Worm (Caenorhabditis elegans) whole organism, mixed stage, embryonic: Measurements from ENCODE around the gene T02D1.4.

Experiments used
- blmp-1 ChIP-seq: fragments of 150-350 bp; optimal IDR thresholded peaks from 2 replicates; lab custom pipeline; 2014; ENCODE audit warnings: missing biosample characterization, missing genetic modification characterization
- elt-3 ChIP-seq: fragments of 150-350 bp; optimal IDR thresholded peaks from 2 replicates; lab custom pipeline; 2014; ENCODE audit warnings: missing biosample characterization, missing genetic modification characterization
- lsy-2 ChIP-seq: fragments of 150-350 bp; optimal IDR thresholded peaks from 2 replicates; lab custom pipeline; 2014; ENCODE audit warnings: missing biosample characterization, missing genetic modification characterization
- mab-5 ChIP-seq: fragments of 150-350 bp; optimal IDR thresholded peaks from 2 replicates; lab custom pipeline; 2014; ENCODE audit warnings: missing biosample characterization, missing genetic modification characterization
- mls-2 ChIP-seq: sonication (generic microtip); optimal IDR thresholded peaks from 2 replicates; lab custom pipeline; 2016; ENCODE audit warnings: mild to moderate bottlenecking, missing genetic modification characterization, moderate library complexity, missing compliant biosample characterization
- nhr-237 ChIP-seq: fragments of 150-350 bp; optimal IDR thresholded peaks from 2 replicates; lab custom pipeline; 2014; ENCODE audit warnings: missing biosample characterization, missing genetic modification characterization
- nhr-28 ChIP-seq: fragments of 150-350 bp; optimal IDR thresholded peaks from 2 replicates; lab custom pipeline; 2014; ENCODE audit warnings: missing biosample characterization, missing genetic modification characterization
- nhr-76 ChIP-seq: sonication (generic microtip); optimal IDR thresholded peaks from 2 replicates; lab custom pipeline; 2017; ENCODE audit warnings: missing biosample characterization, missing genetic modification characterization
- unc-62 ChIP-seq: fragments of 150-350 bp; optimal IDR thresholded peaks from 2 replicates; lab custom pipeline; 2014; ENCODE audit warnings: missing biosample characterization, missing genetic modification reagents, missing genetic modification characterization

DNA sequence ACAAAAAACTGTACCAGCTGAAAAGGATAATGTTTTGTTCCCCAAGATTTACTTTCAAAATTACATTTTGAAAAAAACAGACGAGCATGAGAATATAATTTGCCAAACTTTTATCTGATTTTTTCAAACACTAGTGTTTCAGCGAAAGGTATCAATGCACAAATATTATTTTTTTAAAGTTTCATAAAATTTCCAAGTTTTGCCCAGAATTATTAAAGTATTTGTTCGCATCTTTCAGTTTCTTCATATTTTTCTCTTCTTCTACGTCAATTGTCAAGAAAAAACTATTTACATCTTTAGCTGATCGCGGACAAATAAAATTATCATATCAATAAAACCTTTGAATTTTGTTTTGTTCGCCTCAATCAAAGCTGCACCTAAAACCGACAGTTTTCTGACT lies 37.5 kb downstream of the T02D1.4 start, which contains the start of gene C06A12.8:
- TF ChIP-seq mls-2 (tag; lab: Kevin White, UChicago) (no peak), nhr-76 (tag; lab: Kevin White, UChicago) (no peak), elt-3 (tag; lab: Kevin White, UChicago) (no peak), nhr-237 (tag; lab: Kevin White, UChicago) (no peak), blmp-1 (tag; lab: Kevin White, UChicago) (no peak), lsy-2 (no peak), unc-62 (GFP tag; lab: Kevin White, UChicago) (no peak), mab-5 (no peak), nhr-28 (tag; lab: Kevin White, UChicago) (no peak)
